Fruit fly (Drosophila melanogaster): ENCODE results near the gene skd.

DNA sequence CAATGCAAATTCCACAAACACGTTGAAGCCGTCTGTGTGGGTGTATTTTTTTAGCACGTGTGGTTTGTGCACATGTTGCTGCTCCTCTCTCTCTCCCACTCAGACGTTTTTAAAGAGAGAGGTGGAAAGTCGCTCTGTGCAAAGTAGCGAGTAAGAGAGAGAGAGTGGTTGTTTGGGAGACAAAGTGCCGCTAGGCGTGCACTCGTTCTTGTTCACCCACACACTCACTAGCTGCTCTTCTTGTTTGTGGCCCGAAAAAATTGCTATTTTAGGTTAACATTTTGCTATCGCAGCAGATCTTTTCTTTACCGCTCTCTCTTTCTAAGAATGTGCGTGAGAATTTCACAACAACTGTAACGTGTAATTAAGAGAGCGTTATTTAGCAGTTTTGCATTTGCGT is 18.3 kb downstream of the skd start:
- TF ChIP-seq shn (GFP tag; optimal IDR thresholded peaks at IDR 0.05): no peak
- TF ChIP-seq otp (GFP tag; IDR thresholded peaks at IDR 0.05): no peak
- TF ChIP-seq gro (GFP tag; optimal IDR thresholded peaks at IDR 0.05): no peak
- TF ChIP-seq B-H2 (GFP tag; optimal IDR thresholded peaks at IDR 0.05): no peak
